Fruit fly (Drosophila melanogaster) whole organism, prepupa: ENCODE results near the gene dpr16.

Source experiments
- CG16779 ChIP-seq: fragments of 200-800 bp; sonication (Bioruptor generic); optimal IDR thresholded peaks from 3 replicates; lab custom pipeline; 2017; ENCODE audit warnings: missing biosample characterization, mild to moderate bottlenecking, missing genetic modification characterization
- CG8319 ChIP-seq: fragments of 200-800 bp; sonication (Bioruptor generic); optimal IDR thresholded peaks from 3 replicates; lab custom pipeline; 2016; ENCODE audit warnings: missing biosample characterization, missing genetic modification characterization
- Eip78C ChIP-seq: fragments of 200-800 bp; sonication (Bioruptor generic); peaks from one replicate; lab custom pipeline; 2016; ENCODE audit warnings: missing biosample characterization, missing genetic modification characterization
- Hr4 ChIP-seq: fragments of 200-800 bp; sonication (Bioruptor generic); optimal IDR thresholded peaks from 3 replicates; lab custom pipeline; 2016; ENCODE audit warnings: missing biosample characterization, missing genetic modification characterization
- OdsH ChIP-seq: fragments of 200-800 bp; sonication (Bioruptor generic); optimal IDR thresholded peaks from 3 replicates; lab custom pipeline; 2016; ENCODE audit warnings: missing biosample characterization, missing genetic modification characterization
- dac ChIP-seq: fragments of 200-800 bp; sonication (Bioruptor generic); optimal IDR thresholded peaks from 2 replicates; lab custom pipeline; 2017; ENCODE audit warnings: missing biosample characterization, mild to moderate bottlenecking, missing genetic modification characterization
- topi ChIP-seq: fragments of 200-800 bp; sonication (Bioruptor generic); optimal IDR thresholded peaks from 3 replicates; lab custom pipeline; 2016; ENCODE audit warnings: missing biosample characterization, missing genetic modification characterization

DNA sequence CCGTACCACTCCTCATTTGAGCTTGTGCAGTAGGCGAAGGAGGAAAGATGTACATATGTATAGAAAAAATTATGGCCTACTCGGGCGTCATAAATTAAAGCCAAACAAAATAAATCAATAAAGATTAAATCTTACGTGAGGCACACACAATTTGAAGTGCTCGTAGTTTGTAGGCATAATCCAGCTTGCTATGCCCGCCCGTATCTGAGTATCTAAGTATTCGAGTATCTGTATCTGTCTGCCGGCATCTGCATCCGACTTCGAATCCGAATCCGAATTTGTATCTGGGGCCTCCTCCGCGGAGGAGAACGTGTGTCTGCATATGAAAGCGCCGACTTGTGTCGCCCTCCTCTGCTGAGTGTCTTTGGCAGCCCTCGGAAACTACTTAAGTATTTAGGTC lies 34.3 kb upstream of the dpr16 start:
- TF ChIP-seq topi (no peak), dac (GFP tag; lab: Kevin White, UChicago) (no peak), Hr4 (GFP tag; lab: Kevin White, UChicago) (no peak), CG8319 (GFP tag; lab: Kevin White, UChicago) (no peak), CG16779 (tag; lab: Kevin White, UChicago) (no peak), OdsH (GFP tag; lab: Kevin White, UChicago) (no peak), Eip78C (GFP tag; lab: Kevin White, UChicago) (no peak)
